Worm (Caenorhabditis elegans) whole organism, early embryonic: ENCODE results near the gene H06I04.3.

Source experiments
- F13C5.2 ChIP-seq: sonication (generic microtip); optimal IDR thresholded peaks from 2 replicates; lab custom pipeline; 2017; ENCODE audit warnings: mild to moderate bottlenecking, missing genetic modification characterization, inconsistent platforms, missing compliant biosample characterization
- ama-1 ChIP-seq: fragments of 150-350 bp; optimal IDR thresholded peaks from 2 replicates; lab custom pipeline; 2014
- ceh-13 ChIP-seq: fragments of 200-800 bp; sonication (Bioruptor generic); optimal IDR thresholded peaks from 2 replicates; lab custom pipeline; 2018; ENCODE audit warnings: mild to moderate bottlenecking, missing genetic modification characterization, missing compliant biosample characterization
- ets-7 ChIP-seq: sonication (generic microtip); optimal IDR thresholded peaks from 2 replicates; lab custom pipeline; 2016; ENCODE audit warnings: missing genotype, missing genetic modification characterization, missing compliant biosample characterization
- flt-1 ChIP-seq: fragments of 200-800 bp; sonication (Bioruptor generic); IDR thresholded peaks from 2 replicates; pipeline ENCODE4 v1.3.6; 2022; ENCODE audit warnings: missing genetic modification characterization, missing compliant biosample characterization
- hmbx-1 ChIP-seq: sonication (generic microtip); optimal IDR thresholded peaks from 2 replicates; lab custom pipeline; 2016; ENCODE audit warnings: mild to moderate bottlenecking, missing genetic modification characterization, missing compliant biosample characterization
- hnd-1 ChIP-seq: sonication (generic microtip); optimal IDR thresholded peaks from 2 replicates; lab custom pipeline; 2016; ENCODE audit warnings: missing genetic modification characterization, missing compliant biosample characterization
- pes-1 ChIP-seq: fragments of 200-800 bp; sonication (Bioruptor generic); IDR thresholded peaks from 2 replicates; pipeline ENCODE4 v1.3.6; 2022; ENCODE audit warnings: missing genetic modification reagents, missing genetic modification characterization, missing compliant biosample characterization
- scrt-1 ChIP-seq: fragments of 200-800 bp; sonication (Bioruptor generic); IDR thresholded peaks from 2 replicates; pipeline ENCODE4 v1.3.6; 2022; ENCODE audit warnings: missing genetic modification characterization, missing compliant biosample characterization
- sea-1 ChIP-seq: fragments of 200-800 bp; sonication (Bioruptor generic); conservative IDR thresholded peaks from 2 replicates; pipeline ENCODE4 v1.3.6; 2022; ENCODE audit warnings: missing genetic modification characterization, missing compliant biosample characterization
- tbx-11 ChIP-seq: fragments of 200-800 bp; sonication (Bioruptor generic); IDR thresholded peaks from 2 replicates; pipeline ENCODE4 v1.3.6; 2022; ENCODE audit warnings: missing genetic modification characterization, missing compliant biosample characterization

DNA sequence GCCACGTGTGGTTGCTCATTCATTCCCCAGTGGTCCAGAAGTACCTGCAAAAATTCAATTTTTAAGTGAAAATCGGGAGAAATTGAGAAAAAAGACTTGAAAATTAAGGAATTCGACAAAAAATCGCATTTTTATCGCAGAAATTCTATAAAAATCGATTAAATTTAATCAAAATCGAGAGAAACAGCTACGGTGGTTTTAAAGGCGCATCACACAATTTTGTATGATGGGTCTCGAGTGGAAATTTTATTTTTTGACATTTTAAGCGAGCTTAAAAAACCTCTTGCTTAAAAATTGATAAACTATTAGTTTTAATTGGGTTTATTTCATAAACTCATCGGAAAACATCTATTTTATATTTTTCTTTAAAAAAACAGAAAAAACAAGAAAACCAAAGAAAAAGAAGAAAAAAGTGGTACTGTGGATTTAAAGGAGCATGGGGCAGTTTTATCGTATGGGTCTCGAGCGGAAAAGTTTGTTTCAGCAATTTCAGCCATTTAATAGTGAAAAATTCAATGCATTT lies 56.8 kb downstream of the H06I04.3 start, which contains the start of gene nipa-1:
- TF ChIP-seq ceh-13 (GFP tag; lab: Kevin White, UChicago) (no peak), ama-1 (no peak), pes-1 (GFP tag; lab: Robert Waterston, UW) (no peak), ets-7 (tag; lab: Kevin White, UChicago) (no peak), tbx-11 (GFP tag; lab: Robert Waterston, UW) (no peak), sea-1 (GFP tag; lab: Robert Waterston, UW) (no peak), hnd-1 (tag; lab: Kevin White, UChicago) (no peak), flt-1 (GFP tag; lab: Robert Waterston, UW) (no peak), hmbx-1 (tag; lab: Kevin White, UChicago) (no peak), scrt-1 (no peak), F13C5.2 (no peak)
